Worm (Caenorhabditis elegans): Measurements from ENCODE around the gene F07E5.9.
"Not testable (repeated sequence)": the region's sequence is repeated elsewhere in the genome, so short reads cannot be mapped to it uniquely, and the experiment has no call there.

Gene F07E5.9

DNA sequence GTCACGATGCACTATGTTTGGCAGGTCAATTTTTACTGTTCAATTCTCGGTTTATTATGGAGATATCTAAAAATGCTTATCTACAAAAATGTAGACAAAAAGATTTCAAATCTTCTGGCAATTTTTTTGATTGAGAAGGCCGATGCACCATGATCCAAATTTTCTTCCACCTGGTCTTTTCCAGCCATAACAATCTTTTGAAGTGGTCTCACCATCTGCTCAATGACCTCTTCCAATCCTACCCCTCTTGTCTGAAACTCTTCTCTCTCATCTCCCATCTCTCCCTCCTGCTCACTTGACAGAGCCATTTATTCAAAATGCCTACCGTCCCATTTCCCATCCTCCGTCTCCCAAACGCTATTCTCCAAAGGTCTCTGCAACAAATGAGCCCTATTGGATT lies 29.0 kb downstream of the F07E5.9 start, which contains the start of gene fbxb-35:
Gene fbxb-35 (plus strand): TSS at position 301 of the 400 bp plus-strand sequence.
- TF ChIP-seq elt-3 (tag; optimal IDR thresholded peaks at IDR 0.05) (no peak), tbx-2 (tag; optimal IDR thresholded peaks at IDR 0.05) (no peak)

DNA sequence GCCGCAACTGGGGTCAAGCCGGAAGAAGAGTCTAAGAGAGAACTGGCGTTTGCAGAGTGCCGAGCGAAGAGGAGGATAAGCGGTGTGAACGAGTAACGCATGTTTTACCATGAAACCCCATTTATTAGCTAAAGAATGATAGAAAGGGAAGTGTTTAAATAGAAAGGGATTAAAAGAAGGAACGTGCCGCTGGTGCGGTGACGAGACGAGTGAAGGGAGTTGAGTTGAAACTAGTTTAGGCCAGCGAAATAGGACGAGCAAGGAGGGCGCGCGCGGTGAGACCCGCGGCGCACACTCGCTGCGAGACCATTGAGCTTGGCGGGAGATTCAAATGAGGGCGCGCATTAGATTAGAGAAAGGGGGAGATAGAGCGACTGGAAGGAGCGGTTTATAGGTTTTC lies 33.8 kb downstream of the F07E5.9 start, which contains the start of gene math-1:
Gene math-1 (minus strand): TSS at position 101 of the 400 bp plus-strand sequence.
- not testable (repeated sequence) for TF ChIP-seq nhr-237, R02D3.7, nhr-28 (tag; optimal IDR thresholded peaks at IDR 0.05)

DNA sequence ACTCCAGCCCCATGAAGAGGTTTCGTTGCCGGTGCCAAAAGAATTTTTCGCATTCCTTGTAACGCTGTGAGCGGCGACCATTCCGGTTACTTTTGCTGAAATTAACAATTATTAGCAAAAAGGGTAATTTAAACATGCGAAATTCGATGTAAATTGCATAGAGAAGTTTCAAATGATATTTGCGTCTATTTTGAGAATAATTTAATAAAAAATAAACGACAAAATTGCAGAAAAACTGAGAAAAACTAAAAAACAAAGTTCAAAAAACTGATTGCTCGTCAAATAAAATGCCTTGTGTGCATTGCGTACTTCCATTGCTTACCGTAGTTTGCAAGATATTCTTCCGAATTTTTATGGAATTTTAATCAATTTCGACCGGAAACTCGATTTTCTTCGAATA lies 34.8 kb downstream of the F07E5.9 start, which contains the start of gene bath-24:
Gene bath-24 (minus strand): TSS at position 101 of the 400 bp plus-strand sequence.
- no peak for TF ChIP-seq nhr-43 (tag; optimal IDR thresholded peaks at IDR 0.05; ENCODE audit: poor library complexity, severe bottlenecking)

DNA sequence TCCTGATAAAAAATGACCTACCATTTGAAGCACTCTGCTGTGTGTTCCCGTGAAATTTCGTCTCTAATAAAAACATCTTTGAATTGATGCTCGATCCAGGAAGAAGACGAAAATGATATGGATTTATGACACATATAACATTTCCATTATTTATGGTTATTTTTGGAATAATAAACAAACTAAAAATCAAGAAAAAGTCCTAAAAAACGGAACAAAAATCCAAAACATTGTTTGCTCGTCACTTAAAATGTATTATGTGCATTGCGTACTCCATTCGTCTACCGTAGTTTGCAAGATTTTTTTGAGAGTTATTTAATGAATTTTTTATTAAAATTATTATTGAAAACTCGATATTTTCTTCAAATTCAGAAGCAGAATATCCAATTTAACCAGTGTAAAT lies 37.9 kb downstream of the F07E5.9 start, which contains the start of gene bath-20:
Gene bath-20 (minus strand): TSS at position 101 of the 400 bp plus-strand sequence.
- no peak for TF ChIP-seq ceh-82 (tag; optimal IDR thresholded peaks at IDR 0.05)
- TF ChIP-seq mdl-1 (tag; optimal IDR thresholded peaks at IDR 0.05): no peak
- no peak for TF ChIP-seq zag-1 (tag; optimal IDR thresholded peaks at IDR 0.05)
- no peak for TF ChIP-seq ceh-9 (tag; optimal IDR thresholded peaks at IDR 0.05)
- no peak for TF ChIP-seq mml-1 (tag; optimal IDR thresholded peaks at IDR 0.05)
- TF ChIP-seq ZK546.5 (tag; optimal IDR thresholded peaks at IDR 0.05): no peak
- TF ChIP-seq unc-39 (tag; optimal IDR thresholded peaks at IDR 0.05): no peak
- TF ChIP-seq sea-2 (GFP tag; optimal IDR thresholded peaks at IDR 0.05): no peak
- no peak for TF ChIP-seq elt-1 (tag; optimal IDR thresholded peaks at IDR 0.05)
- no peak for TF ChIP-seq fos-1 (tag; optimal IDR thresholded peaks at IDR 0.05)
- no peak for TF ChIP-seq R02D3.7 (tag; optimal IDR thresholded peaks at IDR 0.05)
- no peak for TF ChIP-seq fkh-2 (tag; optimal IDR thresholded peaks at IDR 0.05)
- no peak for TF ChIP-seq snpc-4 (tag; optimal IDR thresholded peaks at IDR 0.05)
- no peak for TF ChIP-seq pqm-1 (tag; optimal IDR thresholded peaks at IDR 0.05)

DNA sequence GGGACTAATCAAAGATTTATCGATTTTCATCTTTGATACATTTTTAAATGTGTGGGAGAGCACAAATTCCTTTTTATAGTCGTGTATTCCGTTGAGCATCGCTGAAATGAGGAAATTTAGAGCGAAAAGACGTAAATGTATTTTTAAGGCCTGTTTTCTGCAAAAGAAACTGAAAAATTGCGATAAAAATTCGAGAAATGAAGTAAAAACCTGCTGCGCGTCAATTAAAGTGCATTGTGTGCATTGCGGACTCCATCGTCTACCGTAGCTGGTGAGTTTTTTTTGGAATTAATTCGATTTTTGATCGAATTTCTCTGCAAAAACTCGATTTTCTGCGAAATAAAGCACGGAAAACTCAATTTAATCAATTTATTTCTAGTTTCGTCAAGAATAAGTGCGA lies 41.0 kb downstream of the F07E5.9 start, which contains the start of gene bath-19:
Gene bath-19 (minus strand): TSS at position 101 of the 400 bp plus-strand sequence.
- TF ChIP-seq ZK546.5 (tag; optimal IDR thresholded peaks at IDR 0.05): no peak
- TF ChIP-seq nhr-28 (tag; optimal IDR thresholded peaks at IDR 0.05): no peak
- no peak for TF ChIP-seq nhr-77 (tag; optimal IDR thresholded peaks at IDR 0.05)
- no peak for TF ChIP-seq ztf-4 (tag; optimal IDR thresholded peaks at IDR 0.05)
- no peak for TF ChIP-seq snpc-4 (tag; optimal IDR thresholded peaks at IDR 0.05)
- no peak for TF ChIP-seq fos-1 (tag; optimal IDR thresholded peaks at IDR 0.05)
- TF ChIP-seq nhr-25 (tag; optimal IDR thresholded peaks at IDR 0.05): no peak
- TF ChIP-seq nhr-237 (tag; optimal IDR thresholded peaks at IDR 0.05): no peak
- TF ChIP-seq sea-2 (GFP tag; optimal IDR thresholded peaks at IDR 0.05): no peak
- no peak for TF ChIP-seq nhr-12 (tag; optimal IDR thresholded peaks at IDR 0.05)
- no peak for TF ChIP-seq nhr-67 (tag; optimal IDR thresholded peaks at IDR 0.05)
- no peak for TF ChIP-seq mdl-1 (tag; optimal IDR thresholded peaks at IDR 0.05)
- no peak for TF ChIP-seq nhr-76 (tag; optimal IDR thresholded peaks at IDR 0.05)

DNA sequence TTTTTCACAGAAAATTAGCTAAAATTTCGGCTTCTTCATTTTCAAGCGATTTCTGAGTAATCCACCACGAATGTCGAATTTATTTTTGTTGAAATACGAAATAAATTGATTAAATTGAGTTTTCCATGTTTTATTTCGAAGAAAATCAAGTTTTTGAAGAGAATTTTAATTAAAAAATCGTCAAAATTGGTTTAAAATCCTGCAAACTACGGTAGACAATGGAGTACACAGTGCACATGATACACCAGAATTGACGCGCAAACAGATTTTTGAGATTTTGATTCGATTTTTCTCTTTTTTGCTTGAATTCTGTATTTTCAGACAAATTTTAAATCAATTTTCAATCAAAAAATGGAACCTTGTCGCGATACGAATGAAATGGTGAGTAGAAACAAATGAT lies 47.0 kb downstream of the F07E5.9 start, which contains the start of gene F59H6.14:
Gene F59H6.14 (plus strand): TSS at position 301 of the 400 bp plus-strand sequence.
- TF ChIP-seq lsy-12 (tag; optimal IDR thresholded peaks at IDR 0.05) (no peak), nhr-43 (tag; optimal IDR thresholded peaks at IDR 0.05; ENCODE audit: poor library complexity, severe bottlenecking) (no peak), nhr-67 (tag; optimal IDR thresholded peaks at IDR 0.05) (no peak), egl-27 (tag; optimal IDR thresholded peaks at IDR 0.05) (no peak), zag-1 (tag; optimal IDR thresholded peaks at IDR 0.05) (no peak), nhr-11 (tag; optimal IDR thresholded peaks at IDR 0.05) (no peak), eor-1 (tag; optimal IDR thresholded peaks at IDR 0.05) (no peak), jun-1 (tag; optimal IDR thresholded peaks at IDR 0.05) (no peak), ceh-28 (tag; optimal IDR thresholded peaks at IDR 0.05) (no peak), lin-39 (tag; optimal IDR thresholded peaks at IDR 0.05) (no peak), unc-39 (tag; optimal IDR thresholded peaks at IDR 0.05) (no peak), nhr-25 (tag; optimal IDR thresholded peaks at IDR 0.05) (no peak), elt-2 (tag; optimal IDR thresholded peaks at IDR 0.05) (no peak), ztf-11 (tag; optimal IDR thresholded peaks at IDR 0.05) (no peak), lin-15B (tag; optimal IDR thresholded peaks at IDR 0.05) (no peak), nhr-12 (tag; optimal IDR thresholded peaks at IDR 0.05) (no peak), nhr-237 (tag; optimal IDR thresholded peaks at IDR 0.05) (no peak), elt-1 (tag; optimal IDR thresholded peaks at IDR 0.05) (no peak), fos-1 (tag; optimal IDR thresholded peaks at IDR 0.05) (no peak)

All from whole organism, L3 larva.